Worm (Caenorhabditis elegans) whole organism, L1 larva: ENCODE results near the gene hif-1.

Experiments used
- F16B12.6 ChIP-seq: fragments of 150-350 bp; optimal IDR thresholded peaks from 2 replicates; lab custom pipeline; 2014; ENCODE audit warnings: missing biosample characterization, missing genetic modification characterization
- Y116A8C.19 ChIP-seq: sonication (generic microtip); optimal IDR thresholded peaks from 2 replicates; lab custom pipeline; 2016; ENCODE audit warnings: missing compliant biosample characterization, missing genetic modification characterization, borderline replicate concordance
- ama-1 ChIP-seq: fragments of 150-350 bp; optimal IDR thresholded peaks from 2 replicates; lab custom pipeline; 2014
- egl-13 ChIP-seq: sonication (generic microtip); optimal IDR thresholded peaks from 2 replicates; lab custom pipeline; 2016; ENCODE audit warnings: missing genotype, missing genetic modification reagents, missing genetic modification characterization, missing compliant biosample characterization
- elt-3 ChIP-seq, 6 experiments: fragments of 150-350 bp in 1 of 6; sonication (generic microtip); optimal IDR thresholded peaks; 2 replicates each; lab custom pipeline; 2017 to 2018; ENCODE audit warnings: missing biosample characterization in 6 of 6, missing genetic modification characterization in 6 of 6, inconsistent platforms in 1 of 6
- fos-1 ChIP-seq: fragments of 150-350 bp; optimal IDR thresholded peaks from 2 replicates; lab custom pipeline; 2014; ENCODE audit warnings: missing biosample characterization, missing genetic modification characterization
- lin-13 ChIP-seq: fragments of 150-350 bp; optimal IDR thresholded peaks from 2 replicates; lab custom pipeline; 2014; ENCODE audit warnings: missing biosample characterization, missing genetic modification reagents, missing genetic modification characterization
- nhr-20 ChIP-seq: sonication (generic microtip); optimal IDR thresholded peaks from 2 replicates; lab custom pipeline; 2016; ENCODE audit warnings: mild to moderate bottlenecking, missing genetic modification characterization, missing compliant biosample characterization
- nhr-237 ChIP-seq: fragments of 150-350 bp; optimal IDR thresholded peaks from 2 replicates; lab custom pipeline; 2014; ENCODE audit warnings: missing biosample characterization, missing genetic modification characterization
- nhr-28 ChIP-seq: fragments of 150-350 bp; optimal IDR thresholded peaks from 2 replicates; lab custom pipeline; 2014; ENCODE audit warnings: missing biosample characterization, missing genetic modification characterization
- nhr-77 ChIP-seq: fragments of 150-350 bp; optimal IDR thresholded peaks from 2 replicates; lab custom pipeline; 2014; ENCODE audit warnings: missing biosample characterization, missing genetic modification characterization
- pag-3 ChIP-seq: sonication (generic microtip); optimal IDR thresholded peaks from 2 replicates; lab custom pipeline; 2017; ENCODE audit warnings: missing genetic modification characterization, mild to moderate bottlenecking, missing compliant biosample characterization, antibody characterized with exemption, borderline replicate concordance; ENCODE audit not compliant: insufficient read depth
- skn-1 ChIP-seq: fragments of 150-350 bp; optimal IDR thresholded peaks from 2 replicates; lab custom pipeline; 2014; ENCODE audit warnings: missing biosample characterization, missing genetic modification characterization
- tbx-2 ChIP-seq: sonication (generic microtip); optimal IDR thresholded peaks from 2 replicates; lab custom pipeline; 2016; ENCODE audit warnings: missing genetic modification characterization, missing compliant biosample characterization

ce11 chrV:20790616-20791015 is 10.4 kb downstream of the hif-1 start:
- TF ChIP-seq skn-1 (tag; lab: Kevin White, UChicago) = no peak
- no peak for TF ChIP-seq Y116A8C.19
- TF ChIP-seq ama-1 = no peak
- no peak for TF ChIP-seq nhr-28 (tag; lab: Kevin White, UChicago)
- TF ChIP-seq lin-13 = no peak
- TF ChIP-seq tbx-2 (tag; lab: Kevin White, UChicago) = no peak
- no peak for TF ChIP-seq egl-13 (tag; lab: Kevin White, UChicago)
- TF ChIP-seq nhr-237 = no peak
- TF ChIP-seq pag-3 = no peak
- no peak for TF ChIP-seq nhr-20 (tag; lab: Kevin White, UChicago)
- no peak for TF ChIP-seq elt-3 (tag; optimal IDR thresholded peaks at IDR 0.05; lab: Kevin White, UChicago)
- TF ChIP-seq nhr-77 (tag; lab: Kevin White, UChicago) = no peak
- TF ChIP-seq fos-1 (tag; lab: Kevin White, UChicago) = no peak
- no peak for TF ChIP-seq F16B12.6 (tag; lab: Kevin White, UChicago)
